Worm (Caenorhabditis elegans) whole organism, mixed stage, embryonic: ENCODE results near the gene F42H10.2.
A peak's percentile ranks its signal among the peaks of the same experiment; 100 is the strongest.

Source experiments
- lin-13 ChIP-seq: fragments of 150-350 bp; optimal IDR thresholded peaks from 2 replicates; lab custom pipeline; 2014; ENCODE audit warnings: missing biosample characterization, missing genetic modification characterization
- lsy-2 ChIP-seq: fragments of 150-350 bp; optimal IDR thresholded peaks from 2 replicates; lab custom pipeline; 2014; ENCODE audit warnings: missing biosample characterization, missing genetic modification characterization
- mls-2 ChIP-seq: sonication (generic microtip); optimal IDR thresholded peaks from 2 replicates; lab custom pipeline; 2016; ENCODE audit warnings: mild to moderate bottlenecking, missing genetic modification characterization, moderate library complexity, missing compliant biosample characterization
- nhr-12 ChIP-seq: fragments of 150-350 bp; optimal IDR thresholded peaks from 2 replicates; lab custom pipeline; 2014; ENCODE audit warnings: missing biosample characterization, missing genetic modification characterization
- nhr-237 ChIP-seq: fragments of 150-350 bp; optimal IDR thresholded peaks from 2 replicates; lab custom pipeline; 2014; ENCODE audit warnings: missing biosample characterization, missing genetic modification characterization
- nhr-28 ChIP-seq: fragments of 150-350 bp; optimal IDR thresholded peaks from 2 replicates; lab custom pipeline; 2014; ENCODE audit warnings: missing biosample characterization, missing genetic modification characterization
- nhr-76 ChIP-seq: sonication (generic microtip); optimal IDR thresholded peaks from 2 replicates; lab custom pipeline; 2017; ENCODE audit warnings: missing biosample characterization, missing genetic modification characterization
- snpc-4 ChIP-seq: fragments of 150-350 bp; optimal IDR thresholded peaks from 2 replicates; lab custom pipeline; 2014; ENCODE audit warnings: missing biosample characterization, missing genetic modification characterization
- unc-120 ChIP-seq: sonication (generic microtip); optimal IDR thresholded peaks from 2 replicates; lab custom pipeline; 2017; ENCODE audit warnings: missing genetic modification characterization, missing compliant biosample characterization; ENCODE audit not compliant: poor library complexity, severe bottlenecking
- unc-39 ChIP-seq: fragments of 150-350 bp; optimal IDR thresholded peaks from 2 replicates; lab custom pipeline; 2014; ENCODE audit warnings: missing biosample characterization, missing genetic modification characterization
- unc-62 ChIP-seq: fragments of 150-350 bp; optimal IDR thresholded peaks from 2 replicates; lab custom pipeline; 2014; ENCODE audit warnings: missing biosample characterization, missing genetic modification reagents, missing genetic modification characterization
- ztf-11 ChIP-seq: fragments of 150-350 bp; optimal IDR thresholded peaks from 2 replicates; lab custom pipeline; 2014; ENCODE audit warnings: missing biosample characterization, missing genetic modification characterization

- TF ChIP-seq mls-2 (tag; lab: Kevin White, UChicago) = peak; percentile 4
- no peak for TF ChIP-seq ztf-11
- peak; percentile 4 for TF ChIP-seq lin-13
- TF ChIP-seq nhr-28 = no peak
- no peak for TF ChIP-seq unc-62 (GFP tag; lab: Kevin White, UChicago)
- TF ChIP-seq snpc-4 (tag; lab: Kevin White, UChicago) = no peak
- TF ChIP-seq nhr-12 = no peak
- TF ChIP-seq unc-120 (tag; lab: Kevin White, UChicago) = no peak
- TF ChIP-seq nhr-76 = no peak
- TF ChIP-seq unc-39 (tag; lab: Kevin White, UChicago) = no peak
- no peak for TF ChIP-seq nhr-237 (tag; lab: Kevin White, UChicago)
- TF ChIP-seq lsy-2 = no peak
These were observed 22.0 kb downstream of the F42H10.2 start for ce11 chrIII:8512279-8512942.
